Worm (Caenorhabditis elegans) whole organism, L1 larva: ENCODE measurements around the gene nep-12.
A peak's percentile ranks its signal among the peaks of the same experiment; 100 is the strongest.

Experiments
- C04F5.9 ChIP-seq: sonication (generic microtip); optimal IDR thresholded peaks from 2 replicates; lab custom pipeline; 2016; ENCODE audit warnings: missing genetic modification characterization, missing compliant biosample characterization
- C16A3.4 ChIP-seq: fragments of 150-350 bp; optimal IDR thresholded peaks from 2 replicates; lab custom pipeline; 2014; ENCODE audit warnings: missing biosample characterization, missing genetic modification characterization
- C34B4.2 ChIP-seq: sonication (generic microtip); optimal IDR thresholded peaks from 2 replicates; lab custom pipeline; 2017; ENCODE audit warnings: mild to moderate bottlenecking, missing genetic modification characterization, missing compliant biosample characterization
- Y116A8C.19 ChIP-seq: sonication (generic microtip); optimal IDR thresholded peaks from 2 replicates; lab custom pipeline; 2016; ENCODE audit warnings: missing compliant biosample characterization, missing genetic modification characterization, borderline replicate concordance
- aha-1 ChIP-seq: fragments of 150-350 bp; optimal IDR thresholded peaks from 2 replicates; lab custom pipeline; 2014; ENCODE audit warnings: missing biosample characterization, missing genetic modification characterization
- ceh-88 ChIP-seq: fragments of 200-800 bp; sonication (Bioruptor generic); IDR thresholded peaks from 2 replicates; pipeline ENCODE4 v1.3.6; 2022; ENCODE audit warnings: missing genetic modification characterization, missing compliant biosample characterization
- ceh-90 ChIP-seq: sonication (generic microtip); optimal IDR thresholded peaks from 2 replicates; lab custom pipeline; 2016; ENCODE audit warnings: missing genetic modification characterization, missing compliant biosample characterization
- ces-1 ChIP-seq: fragments of 150-350 bp; optimal IDR thresholded peaks from 2 replicates; lab custom pipeline; 2014; ENCODE audit warnings: missing biosample characterization, missing genetic modification reagents, missing genetic modification characterization
- dpl-1 ChIP-seq, 3 experiments: fragments of 150-350 bp in 2 of 3; sonication (generic microtip) in 1 of 3; optimal IDR thresholded peaks; 2 replicates each; lab custom pipeline; 2014 to 2017; ENCODE audit warnings: missing biosample characterization in 3 of 3, missing genetic modification characterization in 3 of 3, missing genetic modification reagents in 3 of 3
- dsc-1 ChIP-seq: sonication (generic microtip); optimal IDR thresholded peaks from 2 replicates; lab custom pipeline; 2016; ENCODE audit warnings: mild to moderate bottlenecking, missing genetic modification characterization, missing compliant biosample characterization
- efl-1 ChIP-seq, 4 experiments: fragments of 150-350 bp; optimal IDR thresholded peaks in 3 of 4; peaks in 1 of 4; 1 replicate in 1 of 4; 2 replicates in 3 of 4; lab custom pipeline; 2014; ENCODE audit warnings: missing biosample characterization in 2 of 4, missing genetic modification characterization in 2 of 4, missing genetic modification reagents in 2 of 4
- efl-3 ChIP-seq: fragments of 200-800 bp; sonication (Bioruptor generic); optimal IDR thresholded peaks from 2 replicates; lab custom pipeline; 2018; ENCODE audit warnings: mild to moderate bottlenecking, missing genetic modification characterization, missing compliant biosample characterization
- egl-13 ChIP-seq: sonication (generic microtip); optimal IDR thresholded peaks from 2 replicates; lab custom pipeline; 2016; ENCODE audit warnings: missing genotype, missing genetic modification reagents, missing genetic modification characterization, missing compliant biosample characterization
- elt-2 ChIP-seq: sonication (generic microtip); optimal IDR thresholded peaks from 2 replicates; lab custom pipeline; 2016; ENCODE audit warnings: missing genetic modification characterization, mild to moderate bottlenecking, inconsistent platforms, missing compliant biosample characterization, missing genetic modification reagents
- elt-3 ChIP-seq, 6 experiments: fragments of 150-350 bp in 1 of 6; sonication (generic microtip); optimal IDR thresholded peaks; 2 replicates each; lab custom pipeline; 2017 to 2018; ENCODE audit warnings: missing biosample characterization in 6 of 6, missing genetic modification characterization in 6 of 6, inconsistent platforms in 1 of 6
- fkh-4 ChIP-seq: sonication (generic microtip); optimal IDR thresholded peaks from 2 replicates; lab custom pipeline; 2016; ENCODE audit warnings: missing compliant biosample characterization, missing genetic modification characterization, borderline replicate concordance
- fos-1 ChIP-seq: fragments of 150-350 bp; optimal IDR thresholded peaks from 2 replicates; lab custom pipeline; 2014; ENCODE audit warnings: missing biosample characterization, missing genetic modification characterization
- hlh-4 ChIP-seq: sonication (generic microtip); optimal IDR thresholded peaks from 2 replicates; lab custom pipeline; 2016; ENCODE audit warnings: mild to moderate bottlenecking, missing genetic modification characterization, missing compliant biosample characterization
- hpl-2 ChIP-seq: fragments of 150-350 bp; optimal IDR thresholded peaks from 2 replicates; lab custom pipeline; 2014; ENCODE audit warnings: missing biosample characterization, missing genetic modification reagents, missing genetic modification characterization
- irx-1 ChIP-seq: sonication (generic microtip); optimal IDR thresholded peaks from 2 replicates; lab custom pipeline; 2016; ENCODE audit warnings: missing genetic modification characterization, missing compliant biosample characterization
- isw-1 ChIP-seq: fragments of 200-800 bp; sonication (Bioruptor generic); IDR thresholded peaks from 2 replicates; pipeline ENCODE4 v1.3.6; 2022; ENCODE audit warnings: missing genetic modification characterization, missing compliant biosample characterization
- lin-13 ChIP-seq: fragments of 150-350 bp; optimal IDR thresholded peaks from 2 replicates; lab custom pipeline; 2014; ENCODE audit warnings: missing biosample characterization, missing genetic modification reagents, missing genetic modification characterization
- lin-14 ChIP-seq: fragments of 200-800 bp; sonication (Bioruptor generic); optimal IDR thresholded peaks from 2 replicates; lab custom pipeline; 2018; ENCODE audit warnings: mild to moderate bottlenecking, missing genetic modification characterization, moderate library complexity, missing compliant biosample characterization
- lin-35 ChIP-seq, 2 experiments: fragments of 150-350 bp; optimal IDR thresholded peaks; 2 replicates each; lab custom pipeline; 2014; ENCODE audit warnings: missing biosample characterization in 2 of 2, missing genetic modification characterization in 2 of 2, missing genetic modification reagents in 2 of 2
- lir-3 ChIP-seq: sonication (generic microtip); optimal IDR thresholded peaks from 2 replicates; lab custom pipeline; 2016; ENCODE audit warnings: mild to moderate bottlenecking, missing genetic modification characterization, moderate library complexity, missing compliant biosample characterization; ENCODE audit not compliant: poor library complexity
- lsy-2 ChIP-seq, 2 experiments: fragments of 150-350 bp; optimal IDR thresholded peaks; 2 replicates each; lab custom pipeline; 2014; ENCODE audit warnings: missing biosample characterization in 2 of 2, missing genetic modification characterization in 2 of 2
- mab-9 ChIP-seq: fragments of 200-800 bp; sonication (Bioruptor generic); IDR thresholded peaks from 2 replicates; pipeline ENCODE4 v1.3.6; 2022; ENCODE audit warnings: missing genetic modification reagents, missing genetic modification characterization, missing compliant biosample characterization
- mef-2 ChIP-seq: fragments of 150-350 bp; optimal IDR thresholded peaks from 2 replicates; lab custom pipeline; 2014; ENCODE audit warnings: missing biosample characterization, missing genetic modification characterization
- nhr-11 ChIP-seq: fragments of 150-350 bp; optimal IDR thresholded peaks from 2 replicates; lab custom pipeline; 2014; ENCODE audit warnings: missing biosample characterization, missing genetic modification characterization
- nhr-237 ChIP-seq: fragments of 150-350 bp; optimal IDR thresholded peaks from 2 replicates; lab custom pipeline; 2014; ENCODE audit warnings: missing biosample characterization, missing genetic modification characterization
- nhr-28 ChIP-seq: fragments of 150-350 bp; optimal IDR thresholded peaks from 2 replicates; lab custom pipeline; 2014; ENCODE audit warnings: missing biosample characterization, missing genetic modification characterization
- nhr-47 ChIP-seq: sonication (generic microtip); optimal IDR thresholded peaks from 2 replicates; lab custom pipeline; 2016; ENCODE audit warnings: mild to moderate bottlenecking, missing genetic modification characterization, moderate library complexity, missing compliant biosample characterization
- nhr-71 ChIP-seq: sonication (generic microtip); optimal IDR thresholded peaks from 2 replicates; lab custom pipeline; 2016; ENCODE audit warnings: mild to moderate bottlenecking, missing genetic modification characterization, moderate library complexity, missing compliant biosample characterization
- nhr-76 ChIP-seq: sonication (generic microtip); optimal IDR thresholded peaks from 2 replicates; lab custom pipeline; 2017; ENCODE audit warnings: missing biosample characterization, missing genetic modification characterization
- nhr-77 ChIP-seq: fragments of 150-350 bp; optimal IDR thresholded peaks from 2 replicates; lab custom pipeline; 2014; ENCODE audit warnings: missing biosample characterization, missing genetic modification characterization
- nhr-84 ChIP-seq: sonication (generic microtip); optimal IDR thresholded peaks from 2 replicates; lab custom pipeline; 2017; ENCODE audit warnings: missing biosample characterization, missing genetic modification characterization
- nhr-85 ChIP-seq: sonication (generic microtip); peaks from one replicate; lab custom pipeline; 2016; ENCODE audit warnings: missing genetic modification characterization, inconsistent platforms, missing compliant biosample characterization
- nhr-90 ChIP-seq: sonication (generic microtip); optimal IDR thresholded peaks from 2 replicates; lab custom pipeline; 2016; ENCODE audit warnings: mild to moderate bottlenecking, missing genetic modification characterization, missing compliant biosample characterization; ENCODE audit not compliant: poor library complexity
- pag-3 ChIP-seq: sonication (generic microtip); optimal IDR thresholded peaks from 2 replicates; lab custom pipeline; 2017; ENCODE audit warnings: missing genetic modification characterization, mild to moderate bottlenecking, missing compliant biosample characterization, antibody characterized with exemption, borderline replicate concordance; ENCODE audit not compliant: insufficient read depth
- pqm-1 ChIP-seq: sonication (generic microtip); optimal IDR thresholded peaks from 3 replicates; lab custom pipeline; 2017; ENCODE audit warnings: missing biosample characterization, missing genetic modification characterization
- rnt-1 ChIP-seq: sonication (generic microtip); optimal IDR thresholded peaks from 2 replicates; lab custom pipeline; 2016; ENCODE audit warnings: mild to moderate bottlenecking, missing genetic modification characterization, moderate library complexity, missing compliant biosample characterization
- sox-4 ChIP-seq: sonication (generic microtip); optimal IDR thresholded peaks from 2 replicates; lab custom pipeline; 2016; ENCODE audit warnings: missing genetic modification characterization, missing compliant biosample characterization
- tbx-2 ChIP-seq: sonication (generic microtip); optimal IDR thresholded peaks from 2 replicates; lab custom pipeline; 2016; ENCODE audit warnings: missing genetic modification characterization, missing compliant biosample characterization
- unc-130 ChIP-seq: fragments of 150-350 bp; optimal IDR thresholded peaks from 2 replicates; lab custom pipeline; 2017; ENCODE audit warnings: missing biosample characterization, missing genetic modification characterization, inconsistent platforms
- unc-30 ChIP-seq: sonication (generic microtip); optimal IDR thresholded peaks from 2 replicates; lab custom pipeline; 2017; ENCODE audit warnings: missing biosample characterization, missing genetic modification characterization
- vab-15 ChIP-seq: sonication (generic microtip); optimal IDR thresholded peaks from 2 replicates; lab custom pipeline; 2017; ENCODE audit warnings: missing genotype, mild to moderate bottlenecking, missing genetic modification characterization, missing compliant biosample characterization
- xbp-1 ChIP-seq: sonication (generic microtip); optimal IDR thresholded peaks from 2 replicates; lab custom pipeline; 2016; ENCODE audit warnings: missing genetic modification characterization, missing compliant biosample characterization
- zag-1 ChIP-seq: fragments of 150-350 bp; optimal IDR thresholded peaks from 2 replicates; lab custom pipeline; 2014; ENCODE audit warnings: missing biosample characterization, missing genetic modification characterization
- zip-4 ChIP-seq: fragments of 200-800 bp; sonication (Bioruptor generic); optimal IDR thresholded peaks from 2 replicates; lab custom pipeline; 2018; ENCODE audit warnings: mild to moderate bottlenecking, missing genetic modification characterization, moderate library complexity, missing compliant biosample characterization
- ztf-11 ChIP-seq, 2 experiments: sonication (generic microtip); optimal IDR thresholded peaks; 2 replicates each; lab custom pipeline; 2016 to 2017; ENCODE audit warnings: missing genetic modification characterization in 2 of 2, missing biosample characterization in 1 of 2, missing compliant biosample characterization in 1 of 2

nep-12 gene

DNA sequence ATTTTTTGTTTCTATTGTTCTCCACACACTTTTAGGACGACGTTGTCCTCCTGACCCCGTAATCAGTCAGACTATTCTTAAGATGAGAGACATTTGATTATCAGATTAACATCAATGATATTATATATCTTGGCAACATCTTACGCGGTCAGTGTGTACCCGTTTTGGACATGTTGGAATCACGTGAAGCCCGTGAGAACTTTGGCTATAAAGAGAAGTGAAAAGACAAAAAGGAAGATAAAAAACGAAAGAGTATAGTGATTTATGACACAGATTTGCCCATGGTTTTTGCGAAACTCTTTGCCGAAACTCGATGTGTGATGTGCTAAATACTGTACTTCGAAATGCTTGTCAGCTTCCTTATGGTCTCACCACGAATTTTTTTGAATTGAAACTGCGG lies 39.1 kb downstream of the nep-12 start (continued):
- TF ChIP-seq nhr-90 (peak; percentile 79), lsy-2 (tag; optimal IDR thresholded peaks at IDR 0.05; lab: Kevin White, UChicago) (peak in 1 of 2 experiments; percentile 38)

DNA sequence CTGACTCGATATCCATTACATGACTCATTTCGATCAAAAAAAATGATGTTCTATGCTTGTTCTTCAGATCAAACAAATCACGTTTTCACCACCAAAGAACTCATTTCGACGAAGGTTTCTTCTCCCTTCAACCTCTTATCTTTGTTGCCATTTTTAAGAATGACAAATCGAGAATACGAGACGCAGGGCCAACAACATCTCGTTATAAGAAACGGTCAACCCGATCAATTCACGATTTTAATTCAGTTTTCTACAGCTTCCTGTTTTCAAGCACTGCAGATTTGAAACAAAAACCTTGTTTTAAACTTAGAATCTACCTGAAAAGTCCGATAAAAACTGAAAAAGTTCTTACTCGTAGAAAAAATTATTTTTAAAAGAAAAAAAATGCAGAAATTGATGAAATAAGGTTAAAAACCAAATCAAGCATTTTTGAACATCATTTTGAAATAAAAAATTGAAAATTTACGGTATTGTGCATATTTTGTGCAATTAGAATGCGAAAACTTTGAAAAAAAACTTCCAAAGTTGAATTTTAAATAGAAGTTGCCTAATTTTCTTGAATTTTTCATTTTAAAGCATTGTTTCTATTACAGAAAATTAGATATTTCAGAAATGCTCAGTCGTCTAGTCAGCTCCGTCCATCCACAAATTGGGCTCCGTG lies 42.7 kb downstream of the nep-12 start, which contains the start of gene acs-11:
acs-11 (plus strand) TSS at position 611 of the 661 bp plus-strand sequence.
- TF ChIP-seq elt-2 (tag; lab: Kevin White, UChicago) (peak; percentile 22), Y116A8C.19 (no peak), lin-14 (GFP tag; lab: Kevin White, UChicago) (peak; percentile 23), nhr-11 (tag; lab: Kevin White, UChicago) (no peak), pag-3 (no peak), lir-3 (no peak), hlh-4 (tag; lab: Kevin White, UChicago) (no peak), sox-4 (tag; lab: Kevin White, UChicago) (no peak), unc-130 (tag; lab: Kevin White, UChicago) (peak; percentile 27), ceh-88 (GFP tag; lab: Robert Waterston, UW) (no peak), tbx-2 (tag; lab: Kevin White, UChicago) (no peak), zag-1 (tag; lab: Kevin White, UChicago) (no peak), mef-2 (no peak), aha-1 (no peak), C16A3.4 (tag; lab: Kevin White, UChicago) (no peak), nhr-84 (tag; lab: Kevin White, UChicago) (no peak), fos-1 (tag; lab: Kevin White, UChicago) (no peak), elt-3 (tag; optimal IDR thresholded peaks at IDR 0.05; lab: Kevin White, UChicago) (no peak), rnt-1 (no peak), efl-3 (GFP tag; lab: Kevin White, UChicago) (no peak), nhr-76 (tag; lab: Kevin White, UChicago) (no peak), nhr-85 (tag; lab: Kevin White, UChicago) (peak; percentile 61), C04F5.9 (tag; lab: Kevin White, UChicago) (no peak), dsc-1 (no peak), zip-4 (GFP tag; lab: Kevin White, UChicago) (no peak), lin-35 (GFP tag; optimal IDR thresholded peaks at IDR 0.05; lab: Kevin White, UChicago) (peak in 1 of 2 experiments; percentile 58), nhr-28 (tag; lab: Kevin White, UChicago) (no peak), xbp-1 (no peak), ces-1 (no peak), nhr-77 (tag; lab: Kevin White, UChicago) (no peak), pqm-1 (tag; lab: Kevin White, UChicago) (no peak), C34B4.2 (tag; lab: Kevin White, UChicago) (no peak), fkh-4 (tag; lab: Kevin White, UChicago) (no peak), nhr-237 (tag; lab: Kevin White, UChicago) (no peak), unc-30 (no peak), lin-13 (no peak), nhr-47 (tag; lab: Kevin White, UChicago) (no peak), nhr-71 (tag; lab: Kevin White, UChicago) (peak; percentile 25), ceh-90 (tag; lab: Kevin White, UChicago) (no peak), vab-15 (no peak), hpl-2 (no peak), irx-1 (tag; lab: Kevin White, UChicago) (no peak), ztf-11 (tag; optimal IDR thresholded peaks at IDR 0.05; lab: Kevin White, UChicago) (no peak), nhr-90 (peak; percentile 14), efl-1 (optimal IDR thresholded peaks at IDR 0.05; lab: Kevin White, UChicago) (no peak), efl-1 (GFP tag; optimal IDR thresholded peaks at IDR 0.05 in 1 of 2; lab: Kevin White, UChicago) (peak in 1 of 2 experiments; percentile 89), egl-13 (tag; lab: Kevin White, UChicago) (no peak), dpl-1 (GFP tag; optimal IDR thresholded peaks at IDR 0.05; lab: Kevin White, UChicago) (no peak), isw-1 (GFP tag; lab: Robert Waterston, UW) (no peak), mab-9 (no peak)
